Worm (Caenorhabditis elegans): ENCODE measurements around the gene C16A11.5.

DNA sequence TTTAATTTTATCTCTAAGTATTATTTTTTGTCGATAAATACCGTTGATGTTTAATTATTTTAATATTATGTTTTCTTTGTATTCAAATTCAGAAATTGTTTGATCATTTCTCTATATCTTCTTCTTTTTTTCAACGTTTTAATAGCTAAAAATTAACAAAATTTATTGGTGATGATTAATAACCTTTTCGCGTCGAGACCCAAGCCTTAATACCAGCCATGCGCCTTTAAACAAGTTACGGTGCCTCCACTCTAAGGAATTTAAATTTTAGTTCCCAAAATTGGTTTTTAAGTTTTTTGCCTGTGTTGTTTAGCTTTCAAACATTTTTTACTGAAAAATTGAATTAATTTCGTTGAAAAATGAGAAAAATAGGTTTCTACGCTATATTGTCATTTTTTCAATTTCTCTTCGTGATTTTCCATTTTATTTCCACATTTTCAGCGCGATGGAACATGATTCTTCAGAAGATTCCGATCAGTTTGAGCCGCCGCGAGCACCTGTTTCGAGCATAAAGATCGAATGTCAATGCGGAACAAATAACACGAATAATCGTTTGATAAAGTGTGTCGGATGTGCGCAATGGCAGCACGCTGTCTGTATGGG, 6.1 kb downstream of the C16A11.5 start, which contains the start of gene C16A11.3:
- TF ChIP-seq cog-1 (tag; optimal IDR thresholded peaks at IDR 0.05) (no peak), flt-1 (GFP tag; IDR thresholded peaks at IDR 0.05) (no peak), ztf-23 (GFP tag; IDR thresholded peaks at IDR 0.05) (no peak), ref-1 (GFP tag; conservative IDR thresholded peaks at IDR 0.05) (no peak)

Data from whole organism, midembryonic.